Fruit fly (Drosophila melanogaster) whole organism, embryonic: ENCODE measurements around the gene Ir31a.
A peak's percentile ranks its signal among the peaks of the same experiment; 100 is the strongest.

Source experiments
- BtbVII ChIP-seq: fragments of 200-800 bp; sonication (Bioruptor generic); optimal IDR thresholded peaks from 3 replicates; lab custom pipeline; 2017; ENCODE audit warnings: missing biosample characterization, mild to moderate bottlenecking, missing genetic modification characterization
- C15 ChIP-seq: fragments of 200-800 bp; sonication (Bioruptor generic); IDR thresholded peaks from 3 replicates; pipeline ENCODE4 v1.3.6; 2022; ENCODE audit warnings: missing biosample characterization, missing genetic modification characterization
- CG10147 ChIP-seq: fragments of 200-800 bp; sonication (Bioruptor generic); optimal IDR thresholded peaks from 2 replicates; lab custom pipeline; 2019; ENCODE audit warnings: missing biosample characterization, mild to moderate bottlenecking, missing genetic modification characterization, moderate library complexity
- CG10267 ChIP-seq: fragments of 200-800 bp; sonication (Bioruptor generic); optimal IDR thresholded peaks from 2 replicates; lab custom pipeline; 2018; ENCODE audit warnings: missing biosample characterization, mild to moderate bottlenecking, missing genetic modification characterization, moderate library complexity
- CG10321 ChIP-seq: fragments of 200-800 bp; sonication (Bioruptor generic); IDR thresholded peaks from 2 replicates; pipeline ENCODE4 v1.3.6; 2022; ENCODE audit warnings: missing biosample characterization, missing genetic modification characterization
- CG10654 ChIP-seq: fragments of 200-800 bp; sonication (Bioruptor generic); optimal IDR thresholded peaks from 2 replicates; lab custom pipeline; 2016; ENCODE audit warnings: missing biosample characterization, missing genetic modification characterization
- CG10959 ChIP-seq: fragments of 200-800 bp; sonication (Bioruptor generic); IDR thresholded peaks from 2 replicates; pipeline ENCODE4 v1.3.6; 2022; ENCODE audit warnings: missing biosample characterization, missing genetic modification characterization
- CG11093 ChIP-seq: fragments of 200-800 bp; sonication (Bioruptor generic); IDR thresholded peaks from 3 replicates; pipeline ENCODE4 v1.3.6; 2022; ENCODE audit warnings: missing biosample characterization, missing genetic modification characterization
- CG11456 ChIP-seq: fragments of 200-800 bp; sonication (Bioruptor generic); IDR thresholded peaks from 3 replicates; pipeline ENCODE4 v1.3.6; 2022; ENCODE audit warnings: missing biosample characterization, missing genetic modification characterization
- CG13123 ChIP-seq: fragments of 200-800 bp; sonication (Bioruptor generic); optimal IDR thresholded peaks from 2 replicates; lab custom pipeline; 2016; ENCODE audit warnings: missing biosample characterization, missing genetic modification characterization
- CG14014 ChIP-seq: fragments of 200-800 bp; sonication (Bioruptor generic); IDR thresholded peaks from 2 replicates; pipeline ENCODE4 v1.3.6; 2022; ENCODE audit warnings: missing biosample characterization, missing genetic modification characterization
- CG14965 ChIP-seq: fragments of 200-800 bp; sonication (Bioruptor generic); optimal IDR thresholded peaks from 2 replicates; lab custom pipeline; 2016; ENCODE audit warnings: missing biosample characterization, missing genetic modification characterization, borderline replicate concordance
- CG15269 ChIP-seq: fragments of 200-800 bp; sonication (Bioruptor generic); optimal IDR thresholded peaks from 2 replicates; lab custom pipeline; 2018; ENCODE audit warnings: missing biosample characterization, mild to moderate bottlenecking, missing genetic modification characterization, moderate library complexity
- CG16779 ChIP-seq: fragments of 200-800 bp; sonication (Bioruptor generic); IDR thresholded peaks from 2 replicates; pipeline ENCODE4 v1.3.6; 2022; ENCODE audit warnings: missing biosample characterization, missing genetic modification characterization
- CG17912 ChIP-seq: fragments of 200-800 bp; sonication (Bioruptor generic); optimal IDR thresholded peaks from 2 replicates; lab custom pipeline; 2018; ENCODE audit warnings: missing biosample characterization, mild to moderate bottlenecking, missing genetic modification characterization
- CG2712 ChIP-seq: fragments of 200-800 bp; optimal IDR thresholded peaks from 3 replicates; lab custom pipeline; 2019; ENCODE audit warnings: missing biosample characterization, mild to moderate bottlenecking, missing genetic modification characterization, moderate library complexity
- CG30431 ChIP-seq: fragments of 200-800 bp; sonication (Bioruptor generic); optimal IDR thresholded peaks from 2 replicates; lab custom pipeline; 2017; ENCODE audit warnings: missing biosample characterization, missing genetic modification characterization
- CG3163 ChIP-seq: fragments of 200-800 bp; sonication (Bioruptor generic); optimal IDR thresholded peaks from 3 replicates; lab custom pipeline; 2016; ENCODE audit warnings: missing biosample characterization, missing genetic modification characterization
- CG32767 ChIP-seq: fragments of 200-800 bp; sonication (Bioruptor generic); IDR thresholded peaks from 2 replicates; pipeline ENCODE4 v1.3.6; 2022; ENCODE audit warnings: missing biosample characterization, missing genetic modification characterization
- CG34224 ChIP-seq: fragments of 200-800 bp; sonication (Bioruptor generic); IDR thresholded peaks from 3 replicates; pipeline ENCODE4 v1.3.6; 2022; ENCODE audit warnings: missing biosample characterization, missing genetic modification characterization; ENCODE audit not compliant: partially characterized antibody
- CG42726 ChIP-seq: fragments of 200-800 bp; sonication (Bioruptor generic); IDR thresholded peaks from 2 replicates; pipeline ENCODE4 v1.3.6; 2022; ENCODE audit warnings: missing biosample characterization, missing genetic modification characterization; ENCODE audit not compliant: partially characterized antibody
- CG4820 ChIP-seq: fragments of 200-800 bp; sonication (Bioruptor generic); optimal IDR thresholded peaks from 3 replicates; lab custom pipeline; 2016; ENCODE audit warnings: missing biosample characterization, missing genetic modification characterization
- CG6689 ChIP-seq: fragments of 200-800 bp; sonication (Bioruptor generic); IDR thresholded peaks from 2 replicates; pipeline ENCODE4 v1.3.6; 2022; ENCODE audit warnings: missing biosample characterization, missing genetic modification characterization
- CG7839 ChIP-seq: fragments of 200-800 bp; sonication (Bioruptor generic); optimal IDR thresholded peaks from 3 replicates; lab custom pipeline; 2018; ENCODE audit warnings: missing biosample characterization, mild to moderate bottlenecking, missing genetic modification characterization, moderate library complexity
- CTCF ChIP-seq: fragments of 200-800 bp; sonication (Bioruptor generic); optimal IDR thresholded peaks from 2 replicates; lab custom pipeline; 2017; ENCODE audit warnings: missing biosample characterization, mild to moderate bottlenecking, missing genetic modification characterization, moderate library complexity
- Camta ChIP-seq: fragments of 200-800 bp; sonication (Bioruptor generic); optimal IDR thresholded peaks from 2 replicates; lab custom pipeline; 2016; ENCODE audit warnings: missing biosample characterization, missing genetic modification characterization
- Fer3 ChIP-seq: fragments of 200-800 bp; sonication (Bioruptor generic); optimal IDR thresholded peaks from 2 replicates; lab custom pipeline; 2018; ENCODE audit warnings: missing biosample characterization, mild to moderate bottlenecking, missing genetic modification characterization, moderate library complexity
- Lim3 ChIP-seq: fragments of 200-800 bp; sonication (Bioruptor generic); IDR thresholded peaks from 2 replicates; pipeline ENCODE4 v1.3.6; 2022; ENCODE audit warnings: missing biosample characterization, missing genetic modification characterization
- PHDP ChIP-seq: fragments of 200-800 bp; sonication (Bioruptor generic); optimal IDR thresholded peaks from 3 replicates; lab custom pipeline; 2018; ENCODE audit warnings: missing biosample characterization, mild to moderate bottlenecking, missing genetic modification characterization, moderate library complexity
- Sin3A ChIP-seq: fragments of >200 bp; optimal IDR thresholded peaks from 2 replicates; lab custom pipeline; 2018
- Stat92E ChIP-seq, 3 experiments: fragments of >200 bp in 2 of 3; fragments of 200-800 bp in 1 of 3; sonication (Bioruptor generic) in 1 of 3; optimal IDR thresholded peaks; 2 replicates each; lab custom pipeline; 2017 to 2019; ENCODE audit warnings: missing biosample characterization in 3 of 3, missing genetic modification characterization in 3 of 3, mild to moderate bottlenecking in 1 of 3, moderate library complexity in 1 of 3
- Taf1 ChIP-seq: fragments of 200-800 bp; sonication (Bioruptor generic); IDR thresholded peaks from 2 replicates; pipeline ENCODE4 v1.3.6; 2022; ENCODE audit warnings: missing biosample characterization, missing genetic modification characterization
- Tbp ChIP-seq: fragments of >200 bp; optimal IDR thresholded peaks from 2 replicates; lab custom pipeline; 2018; ENCODE audit warnings: missing biosample characterization, missing genetic modification characterization
- ab ChIP-seq: fragments of 200-800 bp; sonication (Bioruptor generic); optimal IDR thresholded peaks from 2 replicates; lab custom pipeline; 2016; ENCODE audit warnings: missing biosample characterization, missing genetic modification characterization
- corto ChIP-seq: fragments of 200-800 bp; sonication (Bioruptor generic); optimal IDR thresholded peaks from 2 replicates; lab custom pipeline; 2016; ENCODE audit warnings: missing biosample characterization, mild to moderate bottlenecking, missing genetic modification characterization, moderate library complexity
- crp ChIP-seq, 2 experiments: fragments of 200-800 bp; sonication (Bioruptor generic); optimal IDR thresholded peaks; 2 replicates in 1 of 2; 3 replicates in 1 of 2; lab custom pipeline; 2017; ENCODE audit warnings: missing biosample characterization in 2 of 2, missing genetic modification characterization in 2 of 2, mild to moderate bottlenecking in 1 of 2, moderate library complexity in 1 of 2
- cwo ChIP-seq: fragments of 200-800 bp; sonication (Bioruptor generic); optimal IDR thresholded peaks from 3 replicates; lab custom pipeline; 2017; ENCODE audit warnings: missing biosample characterization, missing genetic modification characterization, mild to moderate bottlenecking, moderate library complexity, missing genetic modification reagents
- dan ChIP-seq: fragments of 200-800 bp; sonication (Bioruptor generic); IDR thresholded peaks from 2 replicates; pipeline ENCODE4 v1.3.6; 2022; ENCODE audit warnings: missing biosample characterization, missing genetic modification characterization
- ems ChIP-seq: fragments of 200-800 bp; sonication (Bioruptor generic); optimal IDR thresholded peaks from 3 replicates; lab custom pipeline; 2016; ENCODE audit warnings: missing biosample characterization, missing genetic modification characterization
- ewg ChIP-seq: fragments of 200-800 bp; sonication (Bioruptor generic); optimal IDR thresholded peaks from 3 replicates; lab custom pipeline; 2017; ENCODE audit warnings: mild to moderate bottlenecking, missing biosample characterization, missing genetic modification reagents, missing genetic modification characterization
- luna ChIP-seq: fragments of 200-800 bp; sonication (Bioruptor generic); optimal IDR thresholded peaks from 2 replicates; lab custom pipeline; 2016; ENCODE audit warnings: missing biosample characterization, missing genetic modification characterization
- mirr ChIP-seq: fragments of 200-800 bp; sonication (Bioruptor generic); optimal IDR thresholded peaks from 3 replicates; lab custom pipeline; 2018; ENCODE audit warnings: missing biosample characterization, mild to moderate bottlenecking, missing genetic modification characterization
- row ChIP-seq: fragments of 200-800 bp; sonication (Bioruptor generic); IDR thresholded peaks from 3 replicates; pipeline ENCODE4 v1.3.6; 2022; ENCODE audit warnings: missing biosample characterization, missing genetic modification characterization
- sc ChIP-seq, 3 experiments: fragments of >200 bp in 2 of 3; fragments of 200-800 bp in 1 of 3; sonication (Bioruptor generic) in 1 of 3; optimal IDR thresholded peaks; 2 replicates in 2 of 3; 3 replicates in 1 of 3; lab custom pipeline; 2017; ENCODE audit warnings: mild to moderate bottlenecking in 1 of 3, missing biosample characterization in 1 of 3, missing genetic modification characterization in 1 of 3, missing genetic modification reagents in 1 of 3
- ssp ChIP-seq: fragments of 200-800 bp; sonication (Bioruptor generic); IDR thresholded peaks from 2 replicates; pipeline ENCODE4 v1.3.6; 2022; ENCODE audit warnings: missing biosample characterization, missing genetic modification characterization
- sug ChIP-seq: fragments of 200-800 bp; optimal IDR thresholded peaks from 2 replicates; lab custom pipeline; 2019; ENCODE audit warnings: missing biosample characterization, mild to moderate bottlenecking, missing genetic modification characterization, moderate library complexity
- tin ChIP-seq: fragments of 200-800 bp; sonication (Bioruptor generic); optimal IDR thresholded peaks from 3 replicates; lab custom pipeline; 2016; ENCODE audit warnings: missing biosample characterization, missing genetic modification characterization
- tup ChIP-seq: fragments of 200-800 bp; sonication (Bioruptor generic); optimal IDR thresholded peaks from 2 replicates; lab custom pipeline; 2016; ENCODE audit warnings: missing biosample characterization, mild to moderate bottlenecking, missing genetic modification characterization, moderate library complexity
- twi ChIP-seq: fragments of 200-800 bp; optimal IDR thresholded peaks from 2 replicates; lab custom pipeline; 2019; ENCODE audit warnings: missing biosample characterization, mild to moderate bottlenecking, missing genetic modification characterization, moderate library complexity
- vvl ChIP-seq: fragments of 200-800 bp; sonication (Bioruptor generic); IDR thresholded peaks from 2 replicates; pipeline ENCODE4 v1.3.6; 2022; ENCODE audit warnings: missing biosample characterization, missing genetic modification characterization

Ir31a gene

dm6 chr2L:10386208-10386805 lies 19.1 kb upstream of the Ir31a start, which contains the start of the genes Cdk1 and mRpS7 (continued):
- TF ChIP-seq CG14965 (GFP tag; lab: Kevin White, UChicago) (no peak), dan (GFP tag; lab: Robert Waterston, UW) (no peak), PHDP (tag; lab: Kevin White, UChicago) (peak; percentile 81), C15 (no peak), sug (tag; lab: Kevin White, UChicago) (peak; percentile 65), CG30431 (GFP tag; lab: Kevin White, UChicago) (peak; percentile 26), tup (GFP tag; lab: Kevin White, UChicago) (no peak), CG3163 (GFP tag; lab: Kevin White, UChicago) (peak; percentile 8), ewg (GFP tag; lab: Kevin White, UChicago) (peak; percentile 52), tin (GFP tag; lab: Kevin White, UChicago) (peak; percentile 66), crp (GFP tag; optimal IDR thresholded peaks at IDR 0.05; lab: Kevin White, UChicago) (peak in 1 of 2 experiments; percentile 35), twi (tag; lab: Kevin White, UChicago) (peak; percentile 62), CG2712 (tag; lab: Kevin White, UChicago) (peak; percentile 84), corto (GFP tag; lab: Kevin White, UChicago) (no peak), CG16779 (GFP tag; lab: Robert Waterston, UW) (no peak), CG11093 (GFP tag; lab: Robert Waterston, UW) (0 out of 3 replicates have a peak, but pooled peaks have one; percentile 16), Lim3 (GFP tag; lab: Robert Waterston, UW) (no peak), row (GFP tag; lab: Robert Waterston, UW) (peak; percentile 81), mirr (GFP tag; lab: Kevin White, UChicago) (no peak), CG4820 (GFP tag; lab: Kevin White, UChicago) (peak; percentile 70), CG11456 (peak; percentile 52; the same call in 1 of the 3 replicates), CG10321 (GFP tag; lab: Robert Waterston, UW) (no peak), CTCF (GFP tag; lab: Kevin White, UChicago) (no peak), Sin3A (lab: Kevin White, UChicago) (no peak), vvl (peak; percentile 77), CG7839 (tag; lab: Kevin White, UChicago) (peak; percentile 86), CG15269 (peak; percentile 83), CG10959 (GFP tag; lab: Robert Waterston, UW) (no peak), Taf1 (GFP tag; lab: Robert Waterston, UW) (0 out of 2 replicates have a peak, but pooled peaks have one; percentile 37), cwo (GFP tag; lab: Kevin White, UChicago) (peak; percentile 44), CG10267 (tag; lab: Kevin White, UChicago) (peak; percentile 74), BtbVII (GFP tag; lab: Kevin White, UChicago) (peak; percentile 28), CG10654 (GFP tag; lab: Kevin White, UChicago) (peak; percentile 46), CG6689 (GFP tag; lab: Robert Waterston, UW) (peak; percentile 78; the same call in 1 of the 2 replicates), CG17912 (no peak), ab (GFP tag; lab: Kevin White, UChicago) (no peak), sc (optimal IDR thresholded peaks at IDR 0.05; lab: Kevin White, UChicago) (no peak), sc (GFP tag; optimal IDR thresholded peaks at IDR 0.05; lab: Kevin White, UChicago) (peak; percentile 36), CG13123 (GFP tag; lab: Kevin White, UChicago) (peak; percentile 46), CG42726 (GFP tag; lab: Robert Waterston, UW) (no peak), Camta (GFP tag; lab: Kevin White, UChicago) (peak; percentile 57), luna (no peak), Tbp (GFP tag; lab: Kevin White, UChicago) (no peak), CG10147 (peak; percentile 66), CG14014 (GFP tag; lab: Robert Waterston, UW) (peak; percentile 70), ems (GFP tag; lab: Kevin White, UChicago) (no peak), ssp (GFP tag; lab: Robert Waterston, UW) (peak; percentile 71), CG34224 (GFP tag; lab: Robert Waterston, UW) (no peak), Fer3 (tag; lab: Kevin White, UChicago) (peak; percentile 74), CG32767 (GFP tag; lab: Robert Waterston, UW) (peak; percentile 61; the same call in 1 of the 2 replicates), Stat92E (GFP tag; optimal IDR thresholded peaks at IDR 0.05; lab: Kevin White, UChicago) (no peak)
